Fruit fly (Drosophila melanogaster) whole organism, embryonic: ENCODE measurements around the gene CG34148.
A peak's percentile ranks its signal among the peaks of the same experiment; 100 is the strongest.

Source experiments
- Blimp-1 ChIP-seq: fragments of 200-800 bp; sonication (Bioruptor generic); optimal IDR thresholded peaks from 3 replicates; lab custom pipeline; 2018; ENCODE audit warnings: missing biosample characterization, missing genetic modification characterization, mild to moderate bottlenecking, moderate library complexity, missing genetic modification reagents
- CG12104 ChIP-seq: fragments of 200-800 bp; sonication (Bioruptor generic); optimal IDR thresholded peaks from 3 replicates; lab custom pipeline; 2016; ENCODE audit warnings: missing biosample characterization, missing genetic modification characterization
- CG32767 ChIP-seq: fragments of 200-800 bp; sonication (Bioruptor generic); IDR thresholded peaks from 2 replicates; pipeline ENCODE4 v1.3.6; 2022; ENCODE audit warnings: missing biosample characterization, missing genetic modification characterization
- dpn ChIP-seq, 2 experiments: fragments of 200-800 bp; sonication (Bioruptor generic); optimal IDR thresholded peaks; 3 replicates each; lab custom pipeline; 2016; ENCODE audit warnings: missing biosample characterization in 2 of 2, missing genetic modification characterization in 2 of 2

dm6 chr3R:21835388-21836200, 42.9 kb downstream of the CG34148 start:
- TF ChIP-seq CG32767 (GFP tag; lab: Robert Waterston, UW) = no peak
- no peak for TF ChIP-seq dpn (GFP tag; optimal IDR thresholded peaks at IDR 0.05; lab: Kevin White, UChicago)
- peak; percentile 85 for TF ChIP-seq Blimp-1 (GFP tag; lab: Kevin White, UChicago)
- no peak for TF ChIP-seq CG12104 (GFP tag; lab: Kevin White, UChicago)
